Fruit fly (Drosophila melanogaster): ENCODE measurements around the gene primo-2.

- TF ChIP-seq achi (GFP tag; optimal IDR thresholded peaks at IDR 0.05), result no peak
- TF ChIP-seq Lpt (GFP tag; optimal IDR thresholded peaks at IDR 0.05), result no peak
- TF ChIP-seq Ets21C (GFP tag; optimal IDR thresholded peaks at IDR 0.05), result no peak
- no peak for TF ChIP-seq CG8119 (GFP tag; IDR thresholded peaks at IDR 0.05)
- TF ChIP-seq vri (GFP tag; optimal IDR thresholded peaks at IDR 0.05), result no peak
- no peak for TF ChIP-seq CG10669 (GFP tag; optimal IDR thresholded peaks at IDR 0.05)
- TF ChIP-seq CG11762 (GFP tag; optimal IDR thresholded peaks at IDR 0.05; ENCODE audit: insufficient read depth), result no peak
Measured at dm6 chr3R:13720798-13721197, 9.2 kb upstream of the primo-2 start.
